Worm (Caenorhabditis elegans): ENCODE measurements around the gene srh-99.

Gene srh-99

DNA sequence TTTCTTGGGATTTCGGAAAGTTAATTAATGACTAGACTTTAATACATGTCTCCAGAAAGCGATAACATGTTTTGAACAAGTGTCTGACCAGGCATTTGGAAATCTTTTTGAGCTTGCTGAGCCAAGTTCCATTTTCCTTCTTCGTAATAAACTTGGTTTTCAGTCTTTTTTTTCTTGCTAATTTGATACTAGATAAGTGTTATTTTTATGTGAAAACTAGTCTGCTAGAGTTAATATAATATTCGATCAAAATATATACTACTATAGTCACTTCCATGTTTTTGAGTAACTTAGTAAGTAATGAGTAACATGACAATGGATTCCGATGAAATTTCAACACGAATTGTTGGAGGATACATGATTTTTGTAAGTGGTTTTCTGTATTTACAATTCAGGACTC lies 7.1 kb downstream of the srh-99 start, which contains the start of gene srx-110:
Gene srx-110 (plus strand): TSS at position 301 of the 400 bp plus-strand sequence.
- TF ChIP-seq F26F4.8 (GFP tag; conservative IDR thresholded peaks at IDR 0.05) = no peak
- TF ChIP-seq unc-62 (GFP tag; optimal IDR thresholded peaks at IDR 0.05 in 1 of 2) = peak in 1 of 2 experiments; percentile 17
- TF ChIP-seq unc-62 (tag; optimal IDR thresholded peaks at IDR 0.05) = no peak

DNA sequence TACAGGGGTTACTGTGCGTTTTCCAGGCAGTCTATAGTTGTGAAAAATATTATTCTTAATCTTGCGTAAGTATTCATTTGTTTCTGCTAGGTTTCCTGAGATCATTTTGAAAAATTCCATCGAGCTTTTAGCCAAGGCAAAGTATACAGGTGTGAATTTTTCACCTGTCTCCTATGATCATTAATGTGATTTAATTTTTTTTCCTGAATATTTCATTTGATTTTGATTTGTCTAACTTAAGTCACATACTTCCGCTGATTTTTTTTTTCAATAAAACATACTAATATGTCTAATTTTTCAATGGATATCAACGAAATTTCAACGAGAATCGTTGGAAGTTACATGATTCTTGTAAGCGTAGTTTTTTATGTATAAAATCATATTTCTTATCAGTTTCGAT lies 11.0 kb downstream of the srh-99 start, which contains the start of gene srx-108:
Gene srx-108 (plus strand): TSS at position 301 of the 400 bp plus-strand sequence.
- TF ChIP-seq spr-3 (GFP tag; optimal IDR thresholded peaks at IDR 0.05) = no peak
- TF ChIP-seq lin-13 (GFP tag; optimal IDR thresholded peaks at IDR 0.05) = no peak

DNA sequence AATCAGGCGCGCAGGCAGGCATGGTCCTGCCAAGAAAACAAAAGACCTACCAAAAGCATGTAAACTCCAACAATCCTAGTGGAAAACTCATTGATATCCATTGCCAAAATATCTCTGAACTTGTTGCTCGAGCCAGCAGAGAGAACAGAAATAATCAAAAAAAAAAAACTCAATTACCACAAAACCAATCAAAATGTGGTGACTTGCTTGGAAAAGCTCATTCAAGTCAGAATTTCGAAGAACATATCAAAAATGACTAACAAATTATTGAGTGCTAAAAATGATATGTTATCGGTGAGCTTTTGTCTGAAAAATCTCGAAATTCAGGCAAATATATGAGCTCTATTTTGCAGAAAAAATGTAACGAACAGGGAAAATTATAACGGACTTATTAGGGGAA lies 15.1 kb downstream of the srh-99 start, which contains the start of gene srx-105:
Gene srx-105 (minus strand): TSS at position 101 of the 400 bp plus-strand sequence.
- TF ChIP-seq zip-11 (GFP tag; IDR thresholded peaks at IDR 0.05) = no peak
- TF ChIP-seq dve-1 (tag; optimal IDR thresholded peaks at IDR 0.05; ENCODE audit: insufficient read depth) = no peak
- TF ChIP-seq daf-12 (tag; optimal IDR thresholded peaks at IDR 0.05) = no peak
- TF ChIP-seq nhr-11 (tag; optimal IDR thresholded peaks at IDR 0.05) = no peak
- no peak for TF ChIP-seq Y5F2A.4 (GFP tag; optimal IDR thresholded peaks at IDR 0.05)
- no peak for TF ChIP-seq dmd-8 (GFP tag; IDR thresholded peaks at IDR 0.05)
- no peak for TF ChIP-seq mdt-29 (GFP tag; IDR thresholded peaks at IDR 0.05)
- no peak for TF ChIP-seq saeg-2 (GFP tag; IDR thresholded peaks at IDR 0.05)
- no peak for TF ChIP-seq lir-3 (tag; optimal IDR thresholded peaks at IDR 0.05)
- TF ChIP-seq nhr-6 (tag; optimal IDR thresholded peaks at IDR 0.05) = no peak

DNA sequence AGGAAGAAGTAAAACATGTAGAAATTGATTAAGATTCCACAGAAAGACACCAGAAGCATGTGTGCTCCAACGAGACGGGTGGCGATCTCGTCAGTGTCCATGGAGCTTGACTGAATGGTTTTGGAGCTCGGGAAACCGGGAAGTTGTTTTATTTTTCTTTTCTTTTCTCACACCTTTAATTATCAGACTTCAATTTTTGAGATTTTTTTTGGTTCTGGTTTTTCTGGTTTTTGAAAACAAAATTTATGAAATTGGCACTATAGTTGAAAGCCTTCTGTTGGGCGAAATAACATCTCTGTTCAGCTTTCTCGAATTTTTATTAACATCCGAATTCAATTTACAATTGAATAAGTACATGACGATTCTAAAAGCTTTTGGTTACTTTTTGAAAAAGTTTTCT lies 16.8 kb downstream of the srh-99 start, which contains the start of gene srx-104:
Gene srx-104 (minus strand): TSS at position 101 of the 400 bp plus-strand sequence.
- TF ChIP-seq nhr-111 (GFP tag; optimal IDR thresholded peaks at IDR 0.05) = no peak
- no peak for TF ChIP-seq ceh-62 (tag; optimal IDR thresholded peaks at IDR 0.05)
- TF ChIP-seq T26A8.4 (GFP tag; IDR thresholded peaks at IDR 0.05) = no peak
- no peak for TF ChIP-seq lin-1 (GFP tag; IDR thresholded peaks at IDR 0.05)
- TF ChIP-seq mes-2 (tag; optimal IDR thresholded peaks at IDR 0.05; ENCODE audit: poor library complexity, severe bottlenecking) = no peak
- no peak for TF ChIP-seq F44E2.7 (GFP tag; IDR thresholded peaks at IDR 0.05)
- no peak for TF ChIP-seq ceh-82 (tag; optimal IDR thresholded peaks at IDR 0.05)
- TF ChIP-seq mep-1 (tag; optimal IDR thresholded peaks at IDR 0.05) = no peak
- TF ChIP-seq lin-13 (GFP tag; optimal IDR thresholded peaks at IDR 0.05) = no peak
- no peak for TF ChIP-seq nhr-42 (GFP tag; IDR thresholded peaks at IDR 0.05)

DNA sequence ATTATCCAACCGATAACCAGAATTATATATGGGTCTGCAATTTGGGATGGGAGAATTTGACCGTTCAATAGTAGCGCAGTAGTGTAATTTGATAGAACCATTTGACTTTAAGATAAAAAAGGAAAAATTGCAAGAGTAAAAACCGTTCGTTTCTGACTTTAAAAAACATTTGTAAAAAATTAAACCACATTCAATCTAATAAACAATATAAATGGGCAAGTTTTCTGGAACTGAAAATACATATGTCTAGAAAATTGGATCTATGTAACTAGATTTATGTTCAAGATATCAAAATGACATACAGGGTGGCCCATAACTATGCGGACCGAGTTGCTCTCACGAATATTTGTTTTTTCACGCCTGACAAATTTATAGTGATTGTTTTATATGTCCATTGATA lies 21.7 kb downstream of the srh-99 start, which contains the start of gene srx-102:
Gene srx-102 (minus strand): TSS at position 101 of the 400 bp plus-strand sequence.
- TF ChIP-seq nhr-77 (tag; optimal IDR thresholded peaks at IDR 0.05) = no peak
- no peak for TF ChIP-seq duxl-1 (tag; optimal IDR thresholded peaks at IDR 0.05; ENCODE audit: poor library complexity)
- no peak for TF ChIP-seq dpl-1 (GFP tag; optimal IDR thresholded peaks at IDR 0.05)
- no peak for TF ChIP-seq F26F4.8 (GFP tag; conservative IDR thresholded peaks at IDR 0.05)
- TF ChIP-seq unc-62 (GFP tag; optimal IDR thresholded peaks at IDR 0.05 in 1 of 2) = peak in 1 of 2 experiments; percentile 45
- TF ChIP-seq unc-62 (tag; optimal IDR thresholded peaks at IDR 0.05) = no peak
- no peak for TF ChIP-seq egl-43 (GFP tag; IDR thresholded peaks at IDR 0.05)
- no peak for TF ChIP-seq hmg-1.1 (GFP tag; IDR thresholded peaks at IDR 0.05)

DNA sequence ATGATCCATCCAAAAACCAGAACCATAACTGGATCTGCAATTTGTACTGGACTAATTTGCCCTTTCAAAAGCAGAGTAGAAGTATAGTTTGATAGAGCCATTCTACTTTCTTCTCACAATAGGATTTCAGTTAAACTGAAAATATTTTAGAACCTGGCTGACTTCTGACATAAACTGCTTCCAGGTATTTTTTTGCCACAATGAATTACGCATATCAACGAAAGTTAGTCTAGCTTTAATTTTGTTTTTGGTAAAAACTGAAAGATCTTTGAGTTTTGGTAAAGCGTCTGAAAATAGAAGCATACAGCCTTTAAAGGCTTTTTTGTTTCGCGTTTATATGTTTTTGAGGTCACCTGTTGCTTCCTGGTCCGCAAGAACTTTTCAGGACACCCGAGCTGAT lies 25.7 kb downstream of the srh-99 start, which contains the start of gene srx-101:
Gene srx-101 (minus strand): TSS at position 101 of the 400 bp plus-strand sequence.
- TF ChIP-seq zip-2 (tag; optimal IDR thresholded peaks at IDR 0.05) = no peak
- TF ChIP-seq aha-1 (tag) = peak; percentile 34
- TF ChIP-seq jun-1 (tag; optimal IDR thresholded peaks at IDR 0.05) = no peak
